Worm (Caenorhabditis elegans) whole organism, mixed stage, embryonic: ENCODE results near the gene mam-6.

ENCODE experiments used
- elt-3 ChIP-seq: fragments of 150-350 bp; optimal IDR thresholded peaks from 2 replicates; lab custom pipeline; 2014; ENCODE audit warnings: missing biosample characterization, missing genetic modification characterization
- nhr-237 ChIP-seq: fragments of 150-350 bp; optimal IDR thresholded peaks from 2 replicates; lab custom pipeline; 2014; ENCODE audit warnings: missing biosample characterization, missing genetic modification characterization
- nhr-76 ChIP-seq: sonication (generic microtip); optimal IDR thresholded peaks from 2 replicates; lab custom pipeline; 2017; ENCODE audit warnings: missing biosample characterization, missing genetic modification characterization
- pha-4 ChIP-seq: fragments of 150-350 bp; optimal IDR thresholded peaks from 2 replicates; lab custom pipeline; 2018; ENCODE audit warnings: missing biosample characterization, missing genetic modification reagents, missing genetic modification characterization
- snpc-4 ChIP-seq: fragments of 150-350 bp; optimal IDR thresholded peaks from 2 replicates; lab custom pipeline; 2014; ENCODE audit warnings: missing biosample characterization, missing genetic modification characterization
- tbx-8 ChIP-seq: fragments of 200-800 bp; sonication (Bioruptor generic); optimal IDR thresholded peaks from 2 replicates; lab custom pipeline; 2018; ENCODE audit warnings: mild to moderate bottlenecking, missing genetic modification characterization, moderate library complexity, missing compliant biosample characterization
- unc-120 ChIP-seq: sonication (generic microtip); optimal IDR thresholded peaks from 2 replicates; lab custom pipeline; 2017; ENCODE audit warnings: missing genetic modification characterization, missing compliant biosample characterization; ENCODE audit not compliant: poor library complexity, severe bottlenecking
- unc-39 ChIP-seq: fragments of 150-350 bp; optimal IDR thresholded peaks from 2 replicates; lab custom pipeline; 2014; ENCODE audit warnings: missing biosample characterization, missing genetic modification characterization
- unc-62 ChIP-seq: fragments of 150-350 bp; optimal IDR thresholded peaks from 2 replicates; lab custom pipeline; 2014; ENCODE audit warnings: missing biosample characterization, missing genetic modification reagents, missing genetic modification characterization
- zip-8 ChIP-seq: fragments of 150-350 bp; optimal IDR thresholded peaks from 2 replicates; lab custom pipeline; 2014; ENCODE audit warnings: missing biosample characterization, missing genetic modification characterization

DNA sequence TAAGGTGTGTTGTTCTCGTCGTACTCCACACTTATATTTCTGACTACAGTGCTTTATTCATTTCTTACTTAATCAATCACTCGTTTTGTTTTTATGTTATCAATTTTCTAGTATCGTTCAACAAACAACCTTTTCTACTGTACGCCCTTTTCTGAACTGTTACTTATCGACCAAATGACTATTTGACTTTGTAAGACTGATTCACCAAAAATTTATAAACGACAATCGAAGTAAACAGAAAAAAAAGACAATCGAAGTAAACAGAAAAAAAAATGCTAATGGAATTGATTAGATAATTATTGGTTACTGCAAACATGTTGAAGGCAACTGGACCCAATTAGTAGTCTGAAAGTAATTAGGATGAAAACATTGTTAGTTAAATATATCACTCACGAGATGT, 19.1 kb downstream of the mam-6 start:
- TF ChIP-seq nhr-76 (tag; lab: Kevin White, UChicago) (no peak), tbx-8 (GFP tag; lab: Kevin White, UChicago) (no peak), nhr-237 (tag; lab: Kevin White, UChicago) (no peak), snpc-4 (tag; lab: Kevin White, UChicago) (no peak), zip-8 (no peak), unc-120 (tag; lab: Kevin White, UChicago) (no peak), unc-39 (tag; lab: Kevin White, UChicago) (no peak), unc-62 (no peak), pha-4 (tag; lab: Kevin White, UChicago) (no peak), elt-3 (tag; lab: Kevin White, UChicago) (no peak)
